Fruit fly (Drosophila melanogaster) whole organism, prepupa: ENCODE measurements around the gene CG12259.
A peak's percentile ranks its signal among the peaks of the same experiment; 100 is the strongest.

ENCODE experiments used
- Blimp-1 ChIP-seq: fragments of 200-800 bp; sonication (Bioruptor generic); optimal IDR thresholded peaks from 3 replicates; lab custom pipeline; 2017; ENCODE audit warnings: missing biosample characterization, missing genetic modification characterization, mild to moderate bottlenecking, moderate library complexity, missing genetic modification reagents
- CG10631 ChIP-seq: fragments of 200-800 bp; sonication (Bioruptor generic); optimal IDR thresholded peaks from 2 replicates; lab custom pipeline; 2016; ENCODE audit warnings: missing biosample characterization, missing genetic modification characterization
- CG10669 ChIP-seq: fragments of 200-800 bp; sonication (Bioruptor generic); optimal IDR thresholded peaks from 3 replicates; lab custom pipeline; 2018; ENCODE audit warnings: missing biosample characterization, mild to moderate bottlenecking, missing genetic modification characterization, moderate library complexity
- CG11294 ChIP-seq: fragments of 200-800 bp; sonication (Bioruptor generic); IDR thresholded peaks from 2 replicates; pipeline ENCODE4 v1.3.6; 2022; ENCODE audit warnings: missing biosample characterization, missing genetic modification characterization
- CG11762 ChIP-seq: fragments of 200-800 bp; sonication (Bioruptor generic); optimal IDR thresholded peaks from 3 replicates; lab custom pipeline; 2016; ENCODE audit warnings: missing biosample characterization, missing genetic modification characterization; ENCODE audit not compliant: insufficient read depth
- CG11902 ChIP-seq: fragments of 200-800 bp; sonication (Bioruptor generic); optimal IDR thresholded peaks from 3 replicates; lab custom pipeline; 2016; ENCODE audit warnings: missing biosample characterization, missing genetic modification characterization
- CG15336 ChIP-seq: fragments of 200-800 bp; sonication (Bioruptor generic); IDR thresholded peaks from 2 replicates; pipeline ENCODE4 v1.3.6; 2022; ENCODE audit warnings: missing biosample characterization, missing genetic modification characterization
- CG16779 ChIP-seq: fragments of 200-800 bp; sonication (Bioruptor generic); optimal IDR thresholded peaks from 3 replicates; lab custom pipeline; 2017; ENCODE audit warnings: missing biosample characterization, mild to moderate bottlenecking, missing genetic modification characterization
- CG3032 ChIP-seq: fragments of 200-800 bp; optimal IDR thresholded peaks from 2 replicates; lab custom pipeline; 2019; ENCODE audit warnings: missing biosample characterization, mild to moderate bottlenecking, missing genetic modification characterization, moderate library complexity
- CG32006 ChIP-seq: fragments of 200-800 bp; sonication (Bioruptor generic); optimal IDR thresholded peaks from 3 replicates; lab custom pipeline; 2017; ENCODE audit warnings: missing biosample characterization, mild to moderate bottlenecking, missing genetic modification characterization
- CG34406 ChIP-seq: fragments of 200-800 bp; sonication (Bioruptor generic); optimal IDR thresholded peaks from 3 replicates; lab custom pipeline; 2016; ENCODE audit warnings: missing biosample characterization, missing genetic modification characterization
- CG3919 ChIP-seq: fragments of 200-800 bp; sonication (Bioruptor generic); optimal IDR thresholded peaks from 3 replicates; lab custom pipeline; 2016; ENCODE audit warnings: missing biosample characterization, missing genetic modification characterization
- CG4318 ChIP-seq: fragments of 200-800 bp; sonication (Bioruptor generic); optimal IDR thresholded peaks from 3 replicates; lab custom pipeline; 2017; ENCODE audit warnings: missing biosample characterization, mild to moderate bottlenecking, missing genetic modification characterization
- CG6163 ChIP-seq: fragments of 200-800 bp; sonication (Bioruptor generic); IDR thresholded peaks from 3 replicates; pipeline ENCODE4 v1.3.6; 2022; ENCODE audit warnings: missing biosample characterization, missing genetic modification characterization
- CG6792 ChIP-seq: fragments of 200-800 bp; sonication (Bioruptor generic); optimal IDR thresholded peaks from 3 replicates; lab custom pipeline; 2016; ENCODE audit warnings: missing biosample characterization, missing genetic modification characterization
- CG6854 ChIP-seq: fragments of 200-800 bp; sonication (Bioruptor generic); optimal IDR thresholded peaks from 2 replicates; lab custom pipeline; 2017; ENCODE audit warnings: missing biosample characterization, mild to moderate bottlenecking, missing genetic modification characterization
- CG7368 ChIP-seq: fragments of 200-800 bp; sonication (Bioruptor generic); optimal IDR thresholded peaks from 3 replicates; lab custom pipeline; 2016; ENCODE audit warnings: missing biosample characterization, missing genetic modification characterization
- CG9139 ChIP-seq: fragments of 200-800 bp; sonication (Bioruptor generic); optimal IDR thresholded peaks from 3 replicates; lab custom pipeline; 2017; ENCODE audit warnings: missing biosample characterization, mild to moderate bottlenecking, missing genetic modification characterization
- Eip78C ChIP-seq: fragments of 200-800 bp; sonication (Bioruptor generic); peaks from one replicate; lab custom pipeline; 2016; ENCODE audit warnings: missing biosample characterization, missing genetic modification characterization
- Ets21C ChIP-seq: fragments of 200-800 bp; sonication (Bioruptor generic); optimal IDR thresholded peaks from 3 replicates; lab custom pipeline; 2016; ENCODE audit warnings: missing biosample characterization, missing genetic modification characterization
- Ets96B ChIP-seq: fragments of 200-800 bp; optimal IDR thresholded peaks from 2 replicates; lab custom pipeline; 2019; ENCODE audit warnings: missing biosample characterization, mild to moderate bottlenecking, missing genetic modification characterization, moderate library complexity
- Gug ChIP-seq: fragments of 200-800 bp; sonication (Bioruptor generic); IDR thresholded peaks from 2 replicates; pipeline ENCODE4 v1.3.6; 2022; ENCODE audit warnings: missing biosample characterization, missing genetic modification characterization
- Hr4 ChIP-seq: fragments of 200-800 bp; sonication (Bioruptor generic); optimal IDR thresholded peaks from 3 replicates; lab custom pipeline; 2016; ENCODE audit warnings: missing biosample characterization, missing genetic modification characterization
- Met ChIP-seq: fragments of 200-800 bp; sonication (Bioruptor generic); optimal IDR thresholded peaks from 3 replicates; lab custom pipeline; 2016; ENCODE audit warnings: missing biosample characterization, missing genetic modification characterization
- OdsH ChIP-seq: fragments of 200-800 bp; sonication (Bioruptor generic); optimal IDR thresholded peaks from 3 replicates; lab custom pipeline; 2016; ENCODE audit warnings: missing biosample characterization, missing genetic modification characterization
- Smox ChIP-seq: fragments of 200-800 bp; sonication (Bioruptor generic); optimal IDR thresholded peaks from 3 replicates; lab custom pipeline; 2016; ENCODE audit warnings: missing biosample characterization, missing genetic modification characterization
- Sox102F ChIP-seq: fragments of 200-800 bp; sonication (Bioruptor generic); optimal IDR thresholded peaks from 2 replicates; lab custom pipeline; 2016; ENCODE audit warnings: missing biosample characterization, mild to moderate bottlenecking, missing genetic modification characterization
- Sox14 ChIP-seq: fragments of 200-800 bp; sonication (Bioruptor generic); optimal IDR thresholded peaks from 3 replicates; lab custom pipeline; 2016; ENCODE audit warnings: missing biosample characterization, missing genetic modification characterization
- achi ChIP-seq: fragments of 200-800 bp; sonication (Bioruptor generic); optimal IDR thresholded peaks from 3 replicates; lab custom pipeline; 2016; ENCODE audit warnings: missing biosample characterization, missing genetic modification characterization
- acj6 ChIP-seq: fragments of 200-800 bp; sonication (Bioruptor generic); optimal IDR thresholded peaks from 3 replicates; lab custom pipeline; 2016; ENCODE audit warnings: missing biosample characterization, missing genetic modification characterization
- cyc ChIP-seq: fragments of 200-800 bp; sonication (Bioruptor generic); optimal IDR thresholded peaks from 3 replicates; lab custom pipeline; 2016; ENCODE audit warnings: missing biosample characterization, missing genetic modification characterization
- dac ChIP-seq: fragments of 200-800 bp; sonication (Bioruptor generic); optimal IDR thresholded peaks from 2 replicates; lab custom pipeline; 2017; ENCODE audit warnings: missing biosample characterization, mild to moderate bottlenecking, missing genetic modification characterization
- dsx ChIP-seq: fragments of 200-800 bp; optimal IDR thresholded peaks from 3 replicates; lab custom pipeline; 2019; ENCODE audit warnings: missing biosample characterization, mild to moderate bottlenecking, missing genetic modification characterization, moderate library complexity; ENCODE audit not compliant: poor library complexity, severe bottlenecking
- eg ChIP-seq: fragments of 200-800 bp; sonication (Bioruptor generic); IDR thresholded peaks from 3 replicates; pipeline ENCODE4 v1.3.6; 2022; ENCODE audit warnings: missing biosample characterization, missing genetic modification characterization
- esn ChIP-seq: fragments of 200-800 bp; sonication (Bioruptor generic); optimal IDR thresholded peaks from 2 replicates; lab custom pipeline; 2016; ENCODE audit warnings: missing biosample characterization, mild to moderate bottlenecking, missing genetic modification characterization, moderate library complexity
- fkh ChIP-seq: fragments of 200-800 bp; sonication (Bioruptor generic); optimal IDR thresholded peaks from 3 replicates; lab custom pipeline; 2017; ENCODE audit warnings: missing biosample characterization, mild to moderate bottlenecking, missing genetic modification characterization, moderate library complexity
- lz ChIP-seq: fragments of 200-800 bp; sonication (Bioruptor generic); optimal IDR thresholded peaks from 3 replicates; lab custom pipeline; 2016; ENCODE audit warnings: missing biosample characterization, missing genetic modification characterization
- net ChIP-seq: fragments of 200-800 bp; sonication (Bioruptor generic); optimal IDR thresholded peaks from 3 replicates; lab custom pipeline; 2016; ENCODE audit warnings: missing biosample characterization, missing genetic modification characterization
- pdm3 ChIP-seq: fragments of 200-800 bp; sonication (Bioruptor generic); optimal IDR thresholded peaks from 3 replicates; lab custom pipeline; 2016; ENCODE audit warnings: missing biosample characterization, missing genetic modification characterization
- salr ChIP-seq, 2 experiments: fragments of 200-800 bp; sonication (Bioruptor generic); optimal IDR thresholded peaks; 3 replicates each; lab custom pipeline; 2016 to 2018; ENCODE audit warnings: missing biosample characterization in 2 of 2, missing genetic modification characterization in 2 of 2, mild to moderate bottlenecking in 1 of 2
- ss ChIP-seq, 2 experiments: fragments of 200-800 bp; sonication (Bioruptor generic); optimal IDR thresholded peaks; 2 replicates in 1 of 2; 3 replicates in 1 of 2; lab custom pipeline; 2017 to 2018; ENCODE audit warnings: mild to moderate bottlenecking in 2 of 2, missing biosample characterization in 2 of 2, missing genetic modification characterization in 2 of 2, moderate library complexity in 1 of 2
- svp ChIP-seq: fragments of 200-800 bp; sonication (Bioruptor generic); peaks from one replicate; lab custom pipeline; 2016; ENCODE audit warnings: missing biosample characterization, missing genetic modification characterization
- topi ChIP-seq: fragments of 200-800 bp; sonication (Bioruptor generic); optimal IDR thresholded peaks from 3 replicates; lab custom pipeline; 2016; ENCODE audit warnings: missing biosample characterization, missing genetic modification characterization

The CG12259 gene

dm6 chr3R:27922673-27923175 is 1.8 kb upstream of the CG12259 start, which contains the start of gene RpL4 (continued):
- TF ChIP-seq Blimp-1 (GFP tag; lab: Kevin White, UChicago) (peak; percentile 52), CG9139 (GFP tag; lab: Kevin White, UChicago) (peak; percentile 76), Met (GFP tag; lab: Kevin White, UChicago) (peak; percentile 85), CG11294 (no peak), CG6163 (GFP tag; lab: Robert Waterston, UW) (peak; percentile 89), lz (GFP tag; lab: Kevin White, UChicago) (peak; percentile 80), CG6854 (GFP tag; lab: Kevin White, UChicago) (peak; percentile 89), Gug (no peak)

dm6 chr3R:27921982-27922672 is 1.2 kb upstream of the CG12259 start, which contains the start of gene BCAS2:
TSS of gene BCAS2 (minus strand) at chr3R:27922356.
- TF ChIP-seq salr (GFP tag; optimal IDR thresholded peaks at IDR 0.05; lab: Kevin White, UChicago) = no peak
- no peak for TF ChIP-seq ss (GFP tag; optimal IDR thresholded peaks at IDR 0.05; lab: Kevin White, UChicago)
- no peak for TF ChIP-seq CG15336 (GFP tag; lab: Robert Waterston, UW)
- no peak for TF ChIP-seq Blimp-1 (GFP tag; lab: Kevin White, UChicago)
- no peak for TF ChIP-seq Ets96B (tag; lab: Kevin White, UChicago)
- TF ChIP-seq svp = no peak
- no peak for TF ChIP-seq CG9139 (GFP tag; lab: Kevin White, UChicago)
- no peak for TF ChIP-seq Met (GFP tag; lab: Kevin White, UChicago)
- no peak for TF ChIP-seq acj6 (GFP tag; lab: Kevin White, UChicago)
- no peak for TF ChIP-seq achi (GFP tag; lab: Kevin White, UChicago)
- TF ChIP-seq dac (GFP tag; lab: Kevin White, UChicago) = no peak
- TF ChIP-seq, all 60 proteins: peak for 0

dm6 chr3R:27919385-27919789 is 1.5 kb downstream of the CG12259 start, which contains the start of gene Boh1:
TSS of gene Boh1 (minus strand) at chr3R:27919460.
- TF ChIP-seq dsx (GFP tag; lab: Kevin White, UChicago) = peak; percentile 66
- TF ChIP-seq Smox = peak; percentile 33
- TF ChIP-seq Met (GFP tag; lab: Kevin White, UChicago) = peak; percentile 48
- no peak for TF ChIP-seq CG7368 (GFP tag; lab: Kevin White, UChicago)
- TF ChIP-seq CG9139 (GFP tag; lab: Kevin White, UChicago) = no peak
- TF ChIP-seq CG11294 = no peak
- TF ChIP-seq svp = peak; percentile 69
- no peak for TF ChIP-seq CG16779
- peak; percentile 1 for TF ChIP-seq Sox102F (GFP tag; lab: Kevin White, UChicago)
- no peak for TF ChIP-seq CG11762
- TF ChIP-seq CG10631 = peak; percentile 13
- no peak for TF ChIP-seq CG6163 (GFP tag; lab: Robert Waterston, UW)
- TF ChIP-seq CG3919 (GFP tag; lab: Kevin White, UChicago) = peak; percentile 23
- TF ChIP-seq pdm3 = peak; percentile 23
- TF ChIP-seq net (GFP tag; lab: Kevin White, UChicago) = no peak
- no peak for TF ChIP-seq Blimp-1 (GFP tag; lab: Kevin White, UChicago)
- TF ChIP-seq Eip78C = peak; percentile 77
- TF ChIP-seq Ets21C = no peak
- TF ChIP-seq dac (GFP tag; lab: Kevin White, UChicago) = no peak
- peak; percentile 29 for TF ChIP-seq OdsH (GFP tag; lab: Kevin White, UChicago)
- no peak for TF ChIP-seq CG11902
- TF ChIP-seq lz (GFP tag; lab: Kevin White, UChicago) = peak; percentile 19
- TF ChIP-seq CG3032 (tag; lab: Kevin White, UChicago) = peak; percentile 45
- TF ChIP-seq CG10669 (GFP tag; lab: Kevin White, UChicago) = no peak
- peak; percentile 4 for TF ChIP-seq cyc (GFP tag; lab: Kevin White, UChicago)
- peak; percentile 11 for TF ChIP-seq CG6792 (GFP tag; lab: Kevin White, UChicago)
- TF ChIP-seq achi (GFP tag; lab: Kevin White, UChicago) = peak; percentile 79
- TF ChIP-seq CG34406 = peak; percentile 10
- no peak for TF ChIP-seq CG32006
- TF ChIP-seq CG4318 (GFP tag; lab: Kevin White, UChicago) = no peak
- peak; percentile 38 for TF ChIP-seq fkh (GFP tag; lab: Kevin White, UChicago)
- TF ChIP-seq esn = peak; percentile 44
- TF ChIP-seq eg (GFP tag; lab: Robert Waterston, UW) = 0 out of 3 replicates have a peak, but pooled peaks have one; percentile 17
- TF ChIP-seq salr (GFP tag; optimal IDR thresholded peaks at IDR 0.05; lab: Kevin White, UChicago) = peak in 1 of 2 experiments; percentile 20
- TF ChIP-seq topi = peak; percentile 32
- TF ChIP-seq ss (GFP tag; optimal IDR thresholded peaks at IDR 0.05; lab: Kevin White, UChicago) = no peak
- no peak for TF ChIP-seq Sox14 (GFP tag; lab: Kevin White, UChicago)
- TF ChIP-seq Ets96B (tag; lab: Kevin White, UChicago) = no peak
- no peak for TF ChIP-seq Hr4 (GFP tag; lab: Kevin White, UChicago)
